Worm (Caenorhabditis elegans) whole organism, L4/young adult: Measurements from ENCODE around the gene prx-10.

Source experiments
- W03F9.2 ChIP-seq: fragments of 150-350 bp; optimal IDR thresholded peaks from 2 replicates; lab custom pipeline; 2014; ENCODE audit warnings: missing biosample characterization, missing genetic modification characterization
- dao-5 ChIP-seq: sonication (generic microtip); optimal IDR thresholded peaks from 2 replicates; lab custom pipeline; 2016; ENCODE audit warnings: missing genotype, missing genetic modification characterization, moderate library complexity, missing compliant biosample characterization

ce11 chrIII:5233140-5233539 is 3.1 kb upstream of the prx-10 start:
- TF ChIP-seq W03F9.2 (tag; lab: Kevin White, UChicago) (no peak), dao-5 (tag; lab: Kevin White, UChicago) (no peak)
